Worm (Caenorhabditis elegans) whole organism, young adult: ENCODE measurements around the gene uso-1.

Experiments
- F37B4.10 ChIP-seq: fragments of 200-800 bp; sonication (Bioruptor generic); IDR thresholded peaks from 2 replicates; pipeline ENCODE4 v1.3.6; 2022; ENCODE audit warnings: missing genetic modification characterization, missing compliant biosample characterization
- lin-26 ChIP-seq: fragments of 200-800 bp; sonication (Bioruptor generic); IDR thresholded peaks from 2 replicates; pipeline ENCODE4 v1.3.6; 2022; ENCODE audit warnings: missing genetic modification reagents, missing genetic modification characterization, missing compliant biosample characterization

- TF ChIP-seq F37B4.10 (GFP tag; lab: Robert Waterston, UW) (no peak), lin-26 (no peak)
These were observed 41.7 kb downstream of the uso-1 start, which contains the start of gene gcl-1 for ce11 chrIV:13412845-13413383.
